Worm (Caenorhabditis elegans) whole organism, L4/young adult: ENCODE measurements around the gene srh-87.

Experiments
- W03F9.2 ChIP-seq: fragments of 150-350 bp; optimal IDR thresholded peaks from 2 replicates; lab custom pipeline; 2014; ENCODE audit warnings: missing biosample characterization, missing genetic modification characterization
- him-1 ChIP-seq: sonication (generic microtip); optimal IDR thresholded peaks from 2 replicates; lab custom pipeline; 2016; ENCODE audit warnings: missing genotype, missing genetic modification reagents, missing genetic modification characterization, missing compliant biosample characterization

DNA sequence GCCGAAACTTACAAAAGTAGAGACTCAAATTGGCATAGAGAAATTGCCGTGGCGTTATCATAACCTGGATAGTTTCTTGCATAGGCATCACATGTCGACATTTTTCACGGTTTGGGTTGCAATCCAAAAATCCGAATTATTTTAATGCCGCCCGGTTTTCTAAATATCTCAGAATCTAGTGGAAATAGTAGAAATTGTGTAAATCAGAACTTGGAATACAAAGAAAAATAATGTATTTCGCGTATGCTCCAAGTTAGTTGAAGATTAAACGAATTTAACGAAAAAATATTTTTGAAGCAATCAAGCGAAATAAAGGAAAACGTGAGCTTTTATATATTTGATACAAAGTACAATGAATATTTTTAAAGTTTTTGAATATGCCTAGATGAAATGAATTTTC, 15.4 kb upstream of the srh-87 start, which contains the start of gene srw-144:
- TF ChIP-seq him-1 (no peak), W03F9.2 (tag; lab: Kevin White, UChicago) (no peak)
